Fruit fly (Drosophila melanogaster) whole organism, embryonic: ENCODE data around the gene Tsr1.

Experiments used
- Adf1 ChIP-seq: fragments of 200-800 bp; sonication (Bioruptor generic); IDR thresholded peaks from 2 replicates; pipeline ENCODE4 v1.3.6; 2022; ENCODE audit warnings: missing biosample characterization, missing genetic modification characterization
- Aef1 ChIP-seq: fragments of 200-800 bp; sonication (Bioruptor generic); IDR thresholded peaks from 3 replicates; pipeline ENCODE4 v1.3.6; 2022; ENCODE audit warnings: missing biosample characterization, missing genetic modification characterization
- CG10565 ChIP-seq: fragments of 200-800 bp; sonication (Bioruptor generic); optimal IDR thresholded peaks from 3 replicates; lab custom pipeline; 2016; ENCODE audit warnings: missing biosample characterization, mild to moderate bottlenecking, missing genetic modification characterization
- CG11093 ChIP-seq: fragments of 200-800 bp; sonication (Bioruptor generic); IDR thresholded peaks from 3 replicates; pipeline ENCODE4 v1.3.6; 2022; ENCODE audit warnings: missing biosample characterization, missing genetic modification characterization
- CG11456 ChIP-seq: fragments of 200-800 bp; sonication (Bioruptor generic); IDR thresholded peaks from 3 replicates; pipeline ENCODE4 v1.3.6; 2022; ENCODE audit warnings: missing biosample characterization, missing genetic modification characterization
- CG12942 ChIP-seq: fragments of 200-800 bp; sonication (Bioruptor generic); optimal IDR thresholded peaks from 3 replicates; lab custom pipeline; 2016; ENCODE audit warnings: missing biosample characterization, missing genetic modification characterization
- CG13624 ChIP-seq: fragments of 200-800 bp; sonication (Bioruptor generic); optimal IDR thresholded peaks from 2 replicates; lab custom pipeline; 2016; ENCODE audit warnings: missing biosample characterization, missing genetic modification characterization
- CG14014 ChIP-seq: fragments of 200-800 bp; sonication (Bioruptor generic); IDR thresholded peaks from 2 replicates; pipeline ENCODE4 v1.3.6; 2022; ENCODE audit warnings: missing biosample characterization, missing genetic modification characterization
- CG15073 ChIP-seq: fragments of 200-800 bp; sonication (Bioruptor generic); optimal IDR thresholded peaks from 2 replicates; lab custom pipeline; 2016; ENCODE audit warnings: missing biosample characterization, missing genetic modification characterization
- CG16863 ChIP-seq: fragments of 200-800 bp; sonication (Bioruptor generic); optimal IDR thresholded peaks from 3 replicates; lab custom pipeline; 2016; ENCODE audit warnings: missing biosample characterization, missing genetic modification characterization
- CG18764 ChIP-seq: fragments of 200-800 bp; sonication (Bioruptor generic); optimal IDR thresholded peaks from 3 replicates; lab custom pipeline; 2016; ENCODE audit warnings: missing biosample characterization, missing genetic modification characterization
- CG2199 ChIP-seq: fragments of 200-800 bp; sonication (Bioruptor generic); IDR thresholded peaks from 3 replicates; pipeline ENCODE4 v1.3.6; 2022; ENCODE audit warnings: missing biosample characterization, missing genetic modification characterization
- CG33213 ChIP-seq: fragments of 200-800 bp; sonication (Bioruptor generic); optimal IDR thresholded peaks from 3 replicates; lab custom pipeline; 2016; ENCODE audit warnings: missing biosample characterization, missing genetic modification characterization
- CG34376 ChIP-seq: fragments of 200-800 bp; sonication (Bioruptor generic); optimal IDR thresholded peaks from 2 replicates; lab custom pipeline; 2018; ENCODE audit warnings: missing biosample characterization, mild to moderate bottlenecking, missing genetic modification characterization
- CG4328 ChIP-seq: fragments of 200-800 bp; sonication (Bioruptor generic); optimal IDR thresholded peaks from 3 replicates; lab custom pipeline; 2017; ENCODE audit warnings: missing biosample characterization, missing genetic modification reagents, missing genetic modification characterization
- CG4854 ChIP-seq: fragments of 200-800 bp; sonication (Bioruptor generic); optimal IDR thresholded peaks from 2 replicates; lab custom pipeline; 2016; ENCODE audit warnings: missing biosample characterization, missing genetic modification characterization, inconsistent platforms
- CG5180 ChIP-seq: fragments of 200-800 bp; sonication (Bioruptor generic); optimal IDR thresholded peaks from 3 replicates; lab custom pipeline; 2017; ENCODE audit warnings: missing biosample characterization, missing genetic modification characterization, mild to moderate bottlenecking, moderate library complexity, missing genetic modification reagents
- CG6254 ChIP-seq: fragments of 200-800 bp; sonication (Bioruptor generic); optimal IDR thresholded peaks from 3 replicates; lab custom pipeline; 2017; ENCODE audit warnings: mild to moderate bottlenecking, missing biosample characterization, missing genetic modification reagents, missing genetic modification characterization
- CG9437 ChIP-seq: fragments of 200-800 bp; sonication (Bioruptor generic); optimal IDR thresholded peaks from 2 replicates; lab custom pipeline; 2018; ENCODE audit warnings: missing biosample characterization, mild to moderate bottlenecking, missing genetic modification characterization
- CG9876 ChIP-seq: fragments of 200-800 bp; sonication (Bioruptor generic); optimal IDR thresholded peaks from 2 replicates; lab custom pipeline; 2016; ENCODE audit warnings: missing biosample characterization, missing genetic modification characterization
- CTCF ChIP-seq: fragments of 200-800 bp; sonication (Bioruptor generic); optimal IDR thresholded peaks from 2 replicates; lab custom pipeline; 2017; ENCODE audit warnings: missing biosample characterization, mild to moderate bottlenecking, missing genetic modification characterization, moderate library complexity
- Chrac-16 ChIP-seq: fragments of 200-800 bp; sonication (Bioruptor generic); optimal IDR thresholded peaks from 3 replicates; lab custom pipeline; 2016; ENCODE audit warnings: missing biosample characterization, missing genetic modification characterization
- Dfd ChIP-seq, 2 experiments: fragments of >200 bp; optimal IDR thresholded peaks; 2 replicates each; lab custom pipeline; 2017; ENCODE audit warnings: missing biosample characterization in 2 of 2, missing genetic modification characterization in 2 of 2
- Elba2 ChIP-seq: fragments of 200-800 bp; sonication (Bioruptor generic); optimal IDR thresholded peaks from 3 replicates; lab custom pipeline; 2016; ENCODE audit warnings: missing biosample characterization, missing genetic modification characterization
- Ets65A ChIP-seq: fragments of 200-800 bp; sonication (Bioruptor generic); peaks from one replicate; lab custom pipeline; 2016; ENCODE audit warnings: missing biosample characterization, missing genetic modification characterization
- HLH3B ChIP-seq: fragments of 200-800 bp; sonication (Bioruptor generic); IDR thresholded peaks from 2 replicates; pipeline ENCODE4 v1.3.6; 2022; ENCODE audit warnings: missing biosample characterization, missing genetic modification characterization
- Hr51 ChIP-seq, 2 experiments: fragments of 200-800 bp; sonication (Bioruptor generic); optimal IDR thresholded peaks; 2 replicates in 1 of 2; 3 replicates in 1 of 2; lab custom pipeline; 2016 to 2018; ENCODE audit warnings: missing biosample characterization in 2 of 2, missing genetic modification characterization in 2 of 2, mild to moderate bottlenecking in 1 of 2, moderate library complexity in 1 of 2
- Jarid2 ChIP-seq: fragments of 200-800 bp; sonication (Bioruptor generic); optimal IDR thresholded peaks from 3 replicates; lab custom pipeline; 2017; ENCODE audit warnings: mild to moderate bottlenecking, missing biosample characterization, missing genetic modification reagents, missing genetic modification characterization
- Mrtf ChIP-seq: fragments of 200-800 bp; sonication (Bioruptor generic); IDR thresholded peaks from 3 replicates; pipeline ENCODE4 v1.3.6; 2022; ENCODE audit warnings: missing biosample characterization, missing genetic modification characterization
- NC2β ChIP-seq: fragments of 200-800 bp; sonication (Bioruptor generic); optimal IDR thresholded peaks from 2 replicates; lab custom pipeline; 2016; ENCODE audit warnings: missing biosample characterization, missing genetic modification characterization
- NfI ChIP-seq: fragments of 200-800 bp; sonication (Bioruptor generic); optimal IDR thresholded peaks from 3 replicates; lab custom pipeline; 2018; ENCODE audit warnings: missing biosample characterization, mild to moderate bottlenecking, missing genetic modification characterization, moderate library complexity
- PHDP ChIP-seq: fragments of 200-800 bp; sonication (Bioruptor generic); optimal IDR thresholded peaks from 3 replicates; lab custom pipeline; 2018; ENCODE audit warnings: missing biosample characterization, mild to moderate bottlenecking, missing genetic modification characterization, moderate library complexity
- Sox102F ChIP-seq: fragments of 200-800 bp; sonication (Bioruptor generic); optimal IDR thresholded peaks from 2 replicates; lab custom pipeline; 2018; ENCODE audit warnings: missing biosample characterization, mild to moderate bottlenecking, missing genetic modification characterization, moderate library complexity
- Trl ChIP-seq, 3 experiments: fragments of >200 bp in 2 of 3; fragments of 200-800 bp in 1 of 3; sonication (Bioruptor generic) in 1 of 3; optimal IDR thresholded peaks; 2 replicates in 1 of 3; 3 replicates in 2 of 3; lab custom pipeline; 2016 to 2017; ENCODE audit warnings: missing biosample characterization in 1 of 3, missing genetic modification characterization in 1 of 3
- Vsx1 ChIP-seq: fragments of 200-800 bp; sonication (Bioruptor generic); optimal IDR thresholded peaks from 2 replicates; lab custom pipeline; 2017; ENCODE audit warnings: missing biosample characterization, mild to moderate bottlenecking, missing genetic modification characterization, missing genetic modification reagents
- abd-A ChIP-seq: fragments of 200-800 bp; sonication (Bioruptor generic); optimal IDR thresholded peaks from 3 replicates; lab custom pipeline; 2019; ENCODE audit warnings: missing biosample characterization, mild to moderate bottlenecking, missing genetic modification characterization, moderate library complexity
- ac ChIP-seq: fragments of 200-800 bp; sonication (Bioruptor generic); optimal IDR thresholded peaks from 3 replicates; lab custom pipeline; 2017; ENCODE audit warnings: missing biosample characterization, mild to moderate bottlenecking, missing genetic modification characterization
- cas ChIP-seq: fragments of 200-800 bp; sonication (Bioruptor generic); IDR thresholded peaks from 2 replicates; pipeline ENCODE4 v1.3.6; 2022; ENCODE audit warnings: missing biosample characterization, missing genetic modification characterization
- corto ChIP-seq: fragments of 200-800 bp; sonication (Bioruptor generic); optimal IDR thresholded peaks from 2 replicates; lab custom pipeline; 2016; ENCODE audit warnings: missing biosample characterization, mild to moderate bottlenecking, missing genetic modification characterization, moderate library complexity
- crol ChIP-seq: fragments of 200-800 bp; sonication (Bioruptor generic); IDR thresholded peaks from 2 replicates; pipeline ENCODE4 v1.3.6; 2022; ENCODE audit warnings: missing biosample characterization, missing genetic modification characterization
- da ChIP-seq: fragments of 200-800 bp; sonication (Bioruptor generic); optimal IDR thresholded peaks from 2 replicates; lab custom pipeline; 2016; ENCODE audit warnings: missing biosample characterization, missing genetic modification characterization
- esg ChIP-seq: fragments of 200-800 bp; sonication (Bioruptor generic); conservative IDR thresholded peaks from 2 replicates; pipeline ENCODE4 v1.3.6; 2022; ENCODE audit warnings: missing biosample characterization, missing genetic modification characterization
- gsb ChIP-seq: fragments of 200-800 bp; sonication (Bioruptor generic); IDR thresholded peaks from 2 replicates; pipeline ENCODE4 v1.3.6; 2022; ENCODE audit warnings: missing biosample characterization, missing genetic modification characterization
- ken ChIP-seq: fragments of 200-800 bp; sonication (Bioruptor generic); IDR thresholded peaks from 3 replicates; pipeline ENCODE4 v1.3.6; 2022; ENCODE audit warnings: missing biosample characterization, missing genetic modification characterization
- onecut ChIP-seq: fragments of 200-800 bp; sonication (Bioruptor generic); IDR thresholded peaks from 2 replicates; pipeline ENCODE4 v1.3.6; 2022; ENCODE audit warnings: missing biosample characterization, missing genetic modification characterization
- sc ChIP-seq, 3 experiments: fragments of >200 bp in 2 of 3; fragments of 200-800 bp in 1 of 3; sonication (Bioruptor generic) in 1 of 3; optimal IDR thresholded peaks; 2 replicates in 2 of 3; 3 replicates in 1 of 3; lab custom pipeline; 2017; ENCODE audit warnings: mild to moderate bottlenecking in 1 of 3, missing biosample characterization in 1 of 3, missing genetic modification characterization in 1 of 3, missing genetic modification reagents in 1 of 3
- ttk ChIP-seq: fragments of 200-800 bp; sonication (Bioruptor generic); IDR thresholded peaks from 2 replicates; pipeline ENCODE4 v2.1.2; 2022; ENCODE audit warnings: missing biosample characterization, missing genetic modification characterization
- unpg ChIP-seq: fragments of 200-800 bp; sonication (Bioruptor generic); optimal IDR thresholded peaks from 3 replicates; lab custom pipeline; 2018; ENCODE audit warnings: missing biosample characterization, mild to moderate bottlenecking, missing genetic modification characterization, moderate library complexity
- wdn ChIP-seq: fragments of 200-800 bp; sonication (Bioruptor generic); IDR thresholded peaks from 2 replicates; pipeline ENCODE4 v1.3.6; 2022; ENCODE audit warnings: missing biosample characterization, missing genetic modification characterization

Gene Tsr1

DNA sequence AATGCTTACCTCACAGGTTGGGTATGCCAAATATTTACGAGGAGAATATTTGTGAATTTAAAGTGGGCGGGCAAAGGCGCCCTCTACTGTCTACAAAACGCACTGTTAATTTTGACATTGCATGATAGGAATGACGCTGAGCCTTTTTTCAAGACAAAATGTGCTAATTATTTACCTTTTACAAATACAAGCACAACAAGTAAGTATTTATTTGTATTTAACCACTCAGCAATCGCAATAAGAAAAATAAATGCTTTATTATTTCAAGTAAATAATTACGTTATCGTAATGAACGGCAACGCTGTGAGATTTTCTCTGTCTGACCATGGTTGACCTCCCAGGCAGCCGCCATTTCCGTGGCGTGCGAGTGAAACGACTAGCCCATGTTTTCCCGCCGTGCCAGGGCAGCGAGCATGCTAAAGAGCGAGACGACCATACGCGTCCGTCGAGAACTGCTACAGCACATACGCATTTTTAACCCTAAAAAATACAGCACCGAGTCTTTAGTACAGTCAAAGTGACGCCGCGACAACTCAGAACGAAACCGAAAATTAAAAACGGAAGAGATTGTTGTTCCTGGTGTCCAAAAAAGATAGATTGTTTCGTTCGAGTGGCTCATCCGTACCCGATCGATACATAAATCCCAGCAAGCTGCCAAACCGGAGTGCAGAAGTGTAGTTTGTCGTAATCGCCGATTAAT lies 49.2 kb upstream of the Tsr1 start, which contains the start of the genes CG12974 and pzg (continued):
- peak; percentile 69 for TF ChIP-seq CG13624 (GFP tag; lab: Kevin White, UChicago)
- peak; percentile 63 for TF ChIP-seq abd-A (tag; lab: Kevin White, UChicago)
- TF ChIP-seq CG5180: no peak
- peak; percentile 80 for TF ChIP-seq NC2β (GFP tag; lab: Kevin White, UChicago)
- peak; percentile 94 for TF ChIP-seq CG9437 (GFP tag; lab: Kevin White, UChicago)
- TF ChIP-seq unpg (GFP tag; lab: Kevin White, UChicago): peak; percentile 74
- TF ChIP-seq CG33213 (GFP tag; lab: Kevin White, UChicago): peak; percentile 66
- no peak for TF ChIP-seq CG15073
- TF ChIP-seq CG18764 (GFP tag; lab: Kevin White, UChicago): peak; percentile 97
- no peak for TF ChIP-seq Trl (optimal IDR thresholded peaks at IDR 0.05; lab: Kevin White, UChicago)
- TF ChIP-seq Trl (GFP tag; optimal IDR thresholded peaks at IDR 0.05; lab: Kevin White, UChicago): peak; percentile 78
- TF ChIP-seq sc (optimal IDR thresholded peaks at IDR 0.05; lab: Kevin White, UChicago): no peak
- peak; percentile 18 for TF ChIP-seq sc (GFP tag; optimal IDR thresholded peaks at IDR 0.05; lab: Kevin White, UChicago)
- TF ChIP-seq CG14014: 0 out of 2 replicates have a peak, but pooled peaks have one; percentile 55
- peak; percentile 71; the same call in 2 of the 3 replicates for TF ChIP-seq CG11093
- peak; percentile 83 for TF ChIP-seq CG11456
- peak; percentile 81 for TF ChIP-seq Mrtf (GFP tag; lab: Robert Waterston, UW)
- no peak for TF ChIP-seq corto
- TF ChIP-seq CG2199 (GFP tag; lab: Robert Waterston, UW): 0 out of 3 replicates have a peak, but pooled peaks have one; percentile 38
- no peak for TF ChIP-seq ac (GFP tag; lab: Kevin White, UChicago)
- peak; percentile 85 for TF ChIP-seq esg
- TF ChIP-seq CG12942: peak; percentile 67
- TF ChIP-seq Elba2 (GFP tag; lab: Kevin White, UChicago): no peak
- no peak for TF ChIP-seq CG34376 (GFP tag; lab: Kevin White, UChicago)
- peak; percentile 83 for TF ChIP-seq onecut (GFP tag; lab: Robert Waterston, UW)
- TF ChIP-seq Hr51 (GFP tag; optimal IDR thresholded peaks at IDR 0.05; lab: Kevin White, UChicago): peak; percentile 55 to 85
- TF ChIP-seq da: peak; percentile 55
- TF ChIP-seq Aef1: peak; percentile 86
- TF ChIP-seq HLH3B (GFP tag; lab: Robert Waterston, UW): peak; percentile 87
- TF ChIP-seq Vsx1 (GFP tag; lab: Kevin White, UChicago): peak; percentile 61
- TF ChIP-seq CG10565 (GFP tag; lab: Kevin White, UChicago): no peak
- TF ChIP-seq NfI (GFP tag; lab: Kevin White, UChicago): peak; percentile 80
- peak; percentile 79 for TF ChIP-seq ttk (GFP tag; lab: Robert Waterston, UW)
- peak; percentile 36; the same call in 1 of the 2 replicates for TF ChIP-seq cas (GFP tag; lab: Robert Waterston, UW)
- peak; percentile 90 for TF ChIP-seq Sox102F (GFP tag; lab: Kevin White, UChicago)
- TF ChIP-seq CG4854: peak; percentile 23
- no peak for TF ChIP-seq CG6254 (GFP tag; lab: Kevin White, UChicago)
- TF ChIP-seq wdn (GFP tag; lab: Robert Waterston, UW): peak; percentile 65; the same call in 1 of the 2 replicates
- TF ChIP-seq Dfd (GFP tag; optimal IDR thresholded peaks at IDR 0.05; lab: Kevin White, UChicago): no peak
- TF ChIP-seq CG4328 (GFP tag; lab: Kevin White, UChicago): peak; percentile 84
- TF ChIP-seq Adf1 (GFP tag; lab: Robert Waterston, UW): peak; percentile 54
- TF ChIP-seq CTCF (GFP tag; lab: Kevin White, UChicago): peak; percentile 95
- TF ChIP-seq PHDP (tag; lab: Kevin White, UChicago): peak; percentile 88
- peak; percentile 90 for TF ChIP-seq ken (GFP tag; lab: Robert Waterston, UW)
- TF ChIP-seq Chrac-16: peak; percentile 73
- peak; percentile 45 for TF ChIP-seq Jarid2
- peak; percentile 94 for TF ChIP-seq CG9876 (GFP tag; lab: Kevin White, UChicago)
- peak; percentile 62 for TF ChIP-seq CG16863
- no peak for TF ChIP-seq crol
- TF ChIP-seq gsb: peak; percentile 70
- peak; percentile 99 for TF ChIP-seq Ets65A
